Worm (Caenorhabditis elegans): Measurements from ENCODE around the gene F02D8.4.

Gene F02D8.4

ce11 chrV:15002184-15002690, 17.5 kb downstream of the F02D8.4 start, which contains the start of the genes fib-1 and mut-15 (continued):
- peak; percentile 57 for TF ChIP-seq F16B12.6 (tag; optimal IDR thresholded peaks at IDR 0.05)
- TF ChIP-seq mdl-1 (tag; optimal IDR thresholded peaks at IDR 0.05) = peak in 1 of 2 experiments; percentile 81
- peak; percentile 94 for TF ChIP-seq nhr-90 (tag; optimal IDR thresholded peaks at IDR 0.05; ENCODE audit: poor library complexity)
- peak; percentile 92 for TF ChIP-seq vab-15 (tag; optimal IDR thresholded peaks at IDR 0.05)
- TF ChIP-seq nhr-76 (tag; optimal IDR thresholded peaks at IDR 0.05) = no peak
- peak; percentile 90 for TF ChIP-seq C04F5.9 (tag; optimal IDR thresholded peaks at IDR 0.05)
- peak; percentile 53 for TF ChIP-seq sup-37 (GFP tag; optimal IDR thresholded peaks at IDR 0.05)
- TF ChIP-seq snpc-4 (tag; optimal IDR thresholded peaks at IDR 0.05) = peak; percentile 85
- peak; percentile 90 to 92 for TF ChIP-seq lin-35 (GFP tag; optimal IDR thresholded peaks at IDR 0.05)
- peak; percentile 91 for TF ChIP-seq nhr-77 (tag; optimal IDR thresholded peaks at IDR 0.05)
- TF ChIP-seq unc-30 (tag; optimal IDR thresholded peaks at IDR 0.05) = no peak
- TF ChIP-seq ceh-90 (tag; optimal IDR thresholded peaks at IDR 0.05) = peak; percentile 74
- TF ChIP-seq elt-2 (tag; optimal IDR thresholded peaks at IDR 0.05) = peak; percentile 68
- peak; percentile 88 for TF ChIP-seq lin-13 (GFP tag; optimal IDR thresholded peaks at IDR 0.05)
- TF ChIP-seq nhr-11 (tag; optimal IDR thresholded peaks at IDR 0.05) = peak; percentile 55
- peak; percentile 96 for TF ChIP-seq nhr-47 (tag; optimal IDR thresholded peaks at IDR 0.05)
- no peak for TF ChIP-seq pqm-1 (tag; optimal IDR thresholded peaks at IDR 0.05)
- peak; percentile 99 for TF ChIP-seq pax-3 (tag; optimal IDR thresholded peaks at IDR 0.05)
- peak; percentile 94 for TF ChIP-seq lin-14 (GFP tag; optimal IDR thresholded peaks at IDR 0.05)
- no peak for TF ChIP-seq ces-1 (GFP tag; optimal IDR thresholded peaks at IDR 0.05)
- peak; percentile 74 for TF ChIP-seq fkh-10 (GFP tag; optimal IDR thresholded peaks at IDR 0.05)
- no peak for TF ChIP-seq C34B4.2 (tag; optimal IDR thresholded peaks at IDR 0.05)
- TF ChIP-seq nhr-28 (tag; optimal IDR thresholded peaks at IDR 0.05) = no peak
- TF ChIP-seq ztf-4 (tag; optimal IDR thresholded peaks at IDR 0.05) = peak; percentile 72
- TF ChIP-seq mep-1 (tag; optimal IDR thresholded peaks at IDR 0.05) = peak; percentile 94
- peak; percentile 40 for TF ChIP-seq Y116A8C.19 (tag; optimal IDR thresholded peaks at IDR 0.05; ENCODE audit: borderline replicate concordance)
- TF ChIP-seq tbx-2 (tag; optimal IDR thresholded peaks at IDR 0.05) = peak; percentile 93
- peak; percentile 90 for TF ChIP-seq unc-130 (tag; optimal IDR thresholded peaks at IDR 0.05)
- TF ChIP-seq nhr-85 (tag) = peak; percentile 96
- TF ChIP-seq lir-3 (tag; optimal IDR thresholded peaks at IDR 0.05; ENCODE audit: poor library complexity) = peak; percentile 86
- peak; percentile 97 for TF ChIP-seq rnt-1 (tag; optimal IDR thresholded peaks at IDR 0.05)
- TF ChIP-seq egl-27 (tag; optimal IDR thresholded peaks at IDR 0.05) = peak in 1 of 2 experiments; percentile 45
- peak; percentile 71 for TF ChIP-seq pag-3 (tag; optimal IDR thresholded peaks at IDR 0.05; ENCODE audit: borderline replicate concordance, insufficient read depth)
- peak; percentile 97 for TF ChIP-seq snu-23 (GFP tag; optimal IDR thresholded peaks at IDR 0.05)
- TF ChIP-seq dpl-1 (GFP tag; optimal IDR thresholded peaks at IDR 0.05) = peak; percentile 85 to 87 (median 85)
- peak; percentile 96 for TF ChIP-seq nhr-20 (tag; optimal IDR thresholded peaks at IDR 0.05)
- TF ChIP-seq ceh-82 (tag; optimal IDR thresholded peaks at IDR 0.05) = peak; percentile 88 to 97 (median 90)
- TF ChIP-seq ceh-63 (GFP tag; optimal IDR thresholded peaks at IDR 0.05) = peak; percentile 78
- TF ChIP-seq unc-86 (tag; optimal IDR thresholded peaks at IDR 0.05) = peak; percentile 88
- peak; percentile 65 for TF ChIP-seq hpl-2 (GFP tag; optimal IDR thresholded peaks at IDR 0.05)
- peak; percentile 79 for TF ChIP-seq grh-1 (GFP tag; IDR thresholded peaks at IDR 0.05)

- no peak for TF ChIP-seq nhr-12 (tag; optimal IDR thresholded peaks at IDR 0.05)
- no peak for TF ChIP-seq nhr-85 (tag)
- TF ChIP-seq mdl-1 (tag; optimal IDR thresholded peaks at IDR 0.05) = no peak
- TF ChIP-seq Y116A8C.19 (tag; optimal IDR thresholded peaks at IDR 0.05; ENCODE audit: borderline replicate concordance) = no peak
- no peak for TF ChIP-seq alr-1 (tag; optimal IDR thresholded peaks at IDR 0.05; ENCODE audit: borderline replicate concordance)
- TF ChIP-seq egl-27 (tag; optimal IDR thresholded peaks at IDR 0.05) = no peak
- no peak for TF ChIP-seq C34B4.2 (tag; optimal IDR thresholded peaks at IDR 0.05)
- no peak for TF ChIP-seq lin-13 (GFP tag; optimal IDR thresholded peaks at IDR 0.05)
- no peak for TF ChIP-seq elt-2 (tag; optimal IDR thresholded peaks at IDR 0.05)
- TF ChIP-seq zag-1 (tag; optimal IDR thresholded peaks at IDR 0.05) = no peak
- no peak for TF ChIP-seq pax-3 (tag; optimal IDR thresholded peaks at IDR 0.05)
- no peak for TF ChIP-seq ama-1 (optimal IDR thresholded peaks at IDR 0.05)
- no peak for TF ChIP-seq ets-5 (GFP tag; IDR thresholded peaks at IDR 0.05)
Observed at ce11 chrV:15004800-15005199, 20.1 kb downstream of the F02D8.4 start, which contains the start of gene hrde-2. Gene hrde-2, plus strand, starts transcription at chrV:15005100.

Measured in whole organism, L1 larva.